Worm (Caenorhabditis elegans): ENCODE data around the gene F42A10.9.

Gene F42A10.9

DNA sequence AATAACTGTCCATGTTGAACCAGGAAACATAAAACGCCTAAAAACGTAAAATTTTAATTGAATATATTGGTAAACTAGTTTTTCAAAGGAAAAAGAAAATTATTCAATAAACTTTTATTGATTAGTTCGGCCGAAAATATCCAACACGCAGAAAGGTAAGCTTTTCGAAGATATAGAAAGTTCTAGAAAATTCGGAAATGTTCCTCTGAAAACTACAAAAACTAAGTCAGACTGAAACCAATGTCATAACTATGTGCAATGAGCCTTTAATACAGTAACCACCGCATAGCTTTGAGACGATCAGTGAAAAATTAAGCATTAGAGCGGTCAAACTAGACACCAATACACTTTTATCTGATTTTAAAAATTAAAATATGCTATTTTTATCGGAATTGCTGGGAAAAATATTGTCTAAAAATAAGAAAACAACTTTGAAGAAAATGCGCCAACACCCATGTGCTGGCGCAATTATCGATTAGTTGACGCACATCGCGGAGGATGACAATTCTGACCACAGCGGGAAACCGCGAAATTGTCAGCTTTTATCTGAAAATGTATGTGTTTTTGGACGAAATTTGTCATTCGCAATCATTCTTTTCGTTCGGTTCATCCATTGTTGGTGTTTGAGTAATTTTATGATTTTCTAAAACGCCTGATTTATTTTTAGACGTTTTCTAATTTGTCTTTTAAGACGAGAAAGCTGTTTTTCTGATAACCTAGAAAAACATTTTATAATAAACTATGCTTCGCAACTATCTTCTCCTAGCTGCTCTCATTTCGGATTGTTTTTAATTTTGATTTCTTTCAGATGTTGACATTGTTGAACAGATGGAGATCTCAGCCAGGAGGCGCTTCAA is 34.2 kb downstream of the F42A10.9 start, which contains the start of the genes C23G10.7 and rpn-2 (continued):
- no peak for TF ChIP-seq zip-11 (GFP tag; IDR thresholded peaks at IDR 0.05)
- no peak for TF ChIP-seq ceh-20 (GFP tag; IDR thresholded peaks at IDR 0.05)
- no peak for TF ChIP-seq lin-29 (GFP tag; IDR thresholded peaks at IDR 0.05)
- no peak for TF ChIP-seq nhr-25 (tag; optimal IDR thresholded peaks at IDR 0.05; ENCODE audit: borderline replicate concordance, insufficient read depth)
- peak; percentile 35 for TF ChIP-seq nhr-28 (tag; optimal IDR thresholded peaks at IDR 0.05)
- TF ChIP-seq Y5F2A.4 (GFP tag; optimal IDR thresholded peaks at IDR 0.05): no peak
- TF ChIP-seq F10B5.3 (tag; optimal IDR thresholded peaks at IDR 0.05): no peak
- no peak for TF ChIP-seq F26F4.8 (GFP tag; conservative IDR thresholded peaks at IDR 0.05)
- no peak for TF ChIP-seq zfp-3 (GFP tag; conservative IDR thresholded peaks at IDR 0.05)
- TF ChIP-seq lin-1 (GFP tag; IDR thresholded peaks at IDR 0.05): no peak
- no peak for TF ChIP-seq daf-8 (GFP tag; IDR thresholded peaks at IDR 0.05)
- no peak for TF ChIP-seq lin-15B (tag; optimal IDR thresholded peaks at IDR 0.05)
- TF ChIP-seq set-16 (GFP tag; IDR thresholded peaks at IDR 0.05): no peak
- TF ChIP-seq egl-27 (tag; optimal IDR thresholded peaks at IDR 0.05): no peak
- no peak for TF ChIP-seq ama-1 (optimal IDR thresholded peaks at IDR 0.05)
- no peak for TF ChIP-seq spr-1 (tag; optimal IDR thresholded peaks at IDR 0.05)
- TF ChIP-seq daf-12 (tag; optimal IDR thresholded peaks at IDR 0.05): no peak
- TF ChIP-seq ctbp-1 (GFP tag; IDR thresholded peaks at IDR 0.05): no peak
- TF ChIP-seq fkh-10 (GFP tag; optimal IDR thresholded peaks at IDR 0.05): no peak
- TF ChIP-seq daf-16 (GFP tag; optimal IDR thresholded peaks at IDR 0.05): peak in 1 of 2 experiments; percentile 52
- TF ChIP-seq daf-16 (tag; optimal IDR thresholded peaks at IDR 0.05): peak; percentile 65

DNA sequence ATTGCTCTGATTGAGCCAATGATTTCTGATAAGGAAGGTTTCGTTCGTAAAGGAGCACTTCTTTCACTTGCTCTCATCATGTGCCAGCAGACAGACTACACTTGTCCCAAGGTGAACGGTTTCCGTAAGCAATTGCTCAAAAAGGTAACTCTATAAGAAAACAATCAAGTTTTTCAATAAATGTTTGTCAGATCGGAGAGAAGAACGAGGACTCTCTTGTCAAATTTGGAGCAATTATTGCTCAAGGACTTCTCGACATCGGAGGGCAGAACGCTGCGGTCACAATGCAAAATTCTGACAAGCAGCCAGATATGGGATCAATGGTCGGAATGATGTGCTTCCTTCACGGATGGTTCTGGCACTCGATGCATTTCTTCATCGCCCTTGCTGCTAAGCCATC is 37.0 kb downstream of the F42A10.9 start:
- TF ChIP-seq unc-62 (GFP tag; optimal IDR thresholded peaks at IDR 0.05 in 1 of 2) (peak in 1 of 2 experiments; percentile 97), unc-62 (tag; optimal IDR thresholded peaks at IDR 0.05) (no peak), fkh-10 (GFP tag; optimal IDR thresholded peaks at IDR 0.05) (no peak)

- TF ChIP-seq nhr-41 (GFP tag; IDR thresholded peaks at IDR 0.05): no peak
- peak; percentile 52 for TF ChIP-seq ama-1 (optimal IDR thresholded peaks at IDR 0.05)
- peak in 1 of 2 experiments; percentile 7 for TF ChIP-seq daf-16 (GFP tag; optimal IDR thresholded peaks at IDR 0.05)
- TF ChIP-seq daf-16 (tag; optimal IDR thresholded peaks at IDR 0.05): peak; percentile 0
- TF ChIP-seq unc-62 (GFP tag; optimal IDR thresholded peaks at IDR 0.05 in 1 of 2): peak in 1 of 2 experiments; percentile 65
- TF ChIP-seq unc-62 (tag; optimal IDR thresholded peaks at IDR 0.05): no peak
- TF ChIP-seq F10B5.3 (tag; optimal IDR thresholded peaks at IDR 0.05): no peak
- TF ChIP-seq F49E8.2 (tag; optimal IDR thresholded peaks at IDR 0.05; ENCODE audit: borderline replicate concordance): peak; percentile 24
- peak; percentile 57 for TF ChIP-seq lin-38 (GFP tag; IDR thresholded peaks at IDR 0.05)
These were observed 38.1 kb downstream of the F42A10.9 start for ce11 chrIII:6202440-6202839.

- TF ChIP-seq nhr-102 (tag; optimal IDR thresholded peaks at IDR 0.05) (peak; percentile 20), lsy-2 (tag; optimal IDR thresholded peaks at IDR 0.05) (peak; percentile 66 to 92), nhr-76 (tag; optimal IDR thresholded peaks at IDR 0.05) (no peak), daf-19 (GFP tag; conservative IDR thresholded peaks at IDR 0.05) (no peak), mxl-2 (GFP tag; conservative IDR thresholded peaks at IDR 0.05) (no peak), lir-3 (tag; optimal IDR thresholded peaks at IDR 0.05) (no peak), lin-39 (tag; optimal IDR thresholded peaks at IDR 0.05) (no peak), hif-1 (tag; optimal IDR thresholded peaks at IDR 0.05) (peak in 1 of 2 experiments; percentile 2), Y5F2A.4 (GFP tag; optimal IDR thresholded peaks at IDR 0.05) (no peak), ceh-62 (tag; optimal IDR thresholded peaks at IDR 0.05) (no peak), F10B5.3 (tag; optimal IDR thresholded peaks at IDR 0.05) (no peak), mep-1 (tag; optimal IDR thresholded peaks at IDR 0.05) (peak; percentile 89), fos-1 (tag; optimal IDR thresholded peaks at IDR 0.05) (no peak), nhr-11 (tag; optimal IDR thresholded peaks at IDR 0.05) (peak; percentile 61), Y75B8A.6 (GFP tag; IDR thresholded peaks at IDR 0.05) (no peak), nhr-111 (GFP tag; optimal IDR thresholded peaks at IDR 0.05) (no peak), R02D3.7 (tag; optimal IDR thresholded peaks at IDR 0.05) (no peak), zip-2 (tag; optimal IDR thresholded peaks at IDR 0.05) (no peak), nhr-42 (GFP tag; IDR thresholded peaks at IDR 0.05) (no peak), nhr-25 (tag; optimal IDR thresholded peaks at IDR 0.05; ENCODE audit: borderline replicate concordance, insufficient read depth) (peak; percentile 22), lin-1 (GFP tag; IDR thresholded peaks at IDR 0.05) (no peak)
These were observed 41.9 kb downstream of the F42A10.9 start, which contains the start of the genes sna-3 and rps-3 for ce11 chrIII:6206161-6206853. sna-3 (minus strand) TSS chrIII:6206211. rps-3 (plus strand) TSS chrIII:6206803.
